Worm (Caenorhabditis elegans) whole organism, L1 larva: ENCODE measurements around the gene npl-10.

Experiments used
- C16A3.4 ChIP-seq: fragments of 150-350 bp; optimal IDR thresholded peaks from 2 replicates; lab custom pipeline; 2014; ENCODE audit warnings: missing biosample characterization, missing genetic modification characterization
- blmp-1 ChIP-seq: fragments of 150-350 bp; optimal IDR thresholded peaks from 2 replicates; lab custom pipeline; 2014; ENCODE audit warnings: missing biosample characterization, missing genetic modification characterization
- ceh-63 ChIP-seq: fragments of 200-800 bp; sonication (Bioruptor generic); optimal IDR thresholded peaks from 2 replicates; lab custom pipeline; 2018; ENCODE audit warnings: mild to moderate bottlenecking, missing genetic modification characterization, missing compliant biosample characterization
- ceh-8 ChIP-seq: fragments of 200-800 bp; sonication (Bioruptor generic); optimal IDR thresholded peaks from 2 replicates; lab custom pipeline; 2018; ENCODE audit warnings: mild to moderate bottlenecking, missing genetic modification characterization, moderate library complexity, missing compliant biosample characterization
- ceh-82 ChIP-seq, 3 experiments: fragments of 150-350 bp in 1 of 3; sonication (generic microtip) in 2 of 3; optimal IDR thresholded peaks; 2 replicates each; lab custom pipeline; 2014 to 2017; ENCODE audit warnings: missing biosample characterization in 3 of 3, missing genetic modification characterization in 3 of 3
- ceh-88 ChIP-seq: fragments of 200-800 bp; sonication (Bioruptor generic); IDR thresholded peaks from 2 replicates; pipeline ENCODE4 v1.3.6; 2022; ENCODE audit warnings: missing genetic modification characterization, missing compliant biosample characterization
- dpl-1 ChIP-seq, 3 experiments: fragments of 150-350 bp in 2 of 3; sonication (generic microtip) in 1 of 3; optimal IDR thresholded peaks; 2 replicates each; lab custom pipeline; 2014 to 2017; ENCODE audit warnings: missing biosample characterization in 3 of 3, missing genetic modification characterization in 3 of 3, missing genetic modification reagents in 3 of 3
- dsc-1 ChIP-seq: sonication (generic microtip); optimal IDR thresholded peaks from 2 replicates; lab custom pipeline; 2016; ENCODE audit warnings: mild to moderate bottlenecking, missing genetic modification characterization, missing compliant biosample characterization
- efl-1 ChIP-seq, 4 experiments: fragments of 150-350 bp; optimal IDR thresholded peaks in 3 of 4; peaks in 1 of 4; 1 replicate in 1 of 4; 2 replicates in 3 of 4; lab custom pipeline; 2014; ENCODE audit warnings: missing biosample characterization in 2 of 4, missing genetic modification characterization in 2 of 4, missing genetic modification reagents in 2 of 4
- egl-27 ChIP-seq, 2 experiments: fragments of 150-350 bp in 1 of 2; sonication (generic microtip); optimal IDR thresholded peaks; 3 replicates each; lab custom pipeline; 2017 to 2018; ENCODE audit warnings: missing biosample characterization in 2 of 2, missing genetic modification characterization in 2 of 2, missing genetic modification reagents in 2 of 2
- elt-2 ChIP-seq: sonication (generic microtip); optimal IDR thresholded peaks from 2 replicates; lab custom pipeline; 2016; ENCODE audit warnings: missing genetic modification characterization, mild to moderate bottlenecking, inconsistent platforms, missing compliant biosample characterization, missing genetic modification reagents
- ets-5 ChIP-seq: fragments of 200-800 bp; sonication (Bioruptor generic); IDR thresholded peaks from 2 replicates; pipeline ENCODE4 v1.3.6; 2022; ENCODE audit warnings: missing genetic modification characterization, missing compliant biosample characterization
- fkh-10 ChIP-seq: sonication (generic microtip); optimal IDR thresholded peaks from 2 replicates; lab custom pipeline; 2017; ENCODE audit warnings: missing biosample characterization, missing genetic modification reagents, missing genetic modification characterization
- fkh-8 ChIP-seq: sonication (generic microtip); optimal IDR thresholded peaks from 2 replicates; lab custom pipeline; 2016; ENCODE audit warnings: mild to moderate bottlenecking, missing genetic modification characterization, missing compliant biosample characterization
- hlh-17 ChIP-seq: fragments of 200-800 bp; sonication (Bioruptor generic); optimal IDR thresholded peaks from 2 replicates; lab custom pipeline; 2018; ENCODE audit warnings: missing genetic modification characterization, mild to moderate bottlenecking, missing compliant biosample characterization, moderate library complexity, borderline replicate concordance
- irx-1 ChIP-seq: sonication (generic microtip); optimal IDR thresholded peaks from 2 replicates; lab custom pipeline; 2016; ENCODE audit warnings: missing genetic modification characterization, missing compliant biosample characterization
- lin-13 ChIP-seq: fragments of 150-350 bp; optimal IDR thresholded peaks from 2 replicates; lab custom pipeline; 2014; ENCODE audit warnings: missing biosample characterization, missing genetic modification reagents, missing genetic modification characterization
- lin-14 ChIP-seq: fragments of 200-800 bp; sonication (Bioruptor generic); optimal IDR thresholded peaks from 2 replicates; lab custom pipeline; 2018; ENCODE audit warnings: mild to moderate bottlenecking, missing genetic modification characterization, moderate library complexity, missing compliant biosample characterization
- lin-15B ChIP-seq: fragments of 150-350 bp; sonication (generic microtip); optimal IDR thresholded peaks from 3 replicates; lab custom pipeline; 2014; ENCODE audit warnings: missing biosample characterization, missing genetic modification characterization
- lsy-2 ChIP-seq, 2 experiments: fragments of 150-350 bp; optimal IDR thresholded peaks; 2 replicates each; lab custom pipeline; 2014; ENCODE audit warnings: missing biosample characterization in 2 of 2, missing genetic modification characterization in 2 of 2
- mdl-1 ChIP-seq, 2 experiments: fragments of 150-350 bp; optimal IDR thresholded peaks; 2 replicates each; lab custom pipeline; 2014 to 2017; ENCODE audit warnings: missing biosample characterization in 2 of 2, missing genetic modification characterization in 2 of 2, inconsistent platforms in 1 of 2
- nhr-19 ChIP-seq: fragments of 200-800 bp; sonication (Bioruptor generic); conservative IDR thresholded peaks from 2 replicates; pipeline ENCODE4 v1.3.6; 2022; ENCODE audit warnings: missing genetic modification characterization, missing compliant biosample characterization
- nhr-20 ChIP-seq: sonication (generic microtip); optimal IDR thresholded peaks from 2 replicates; lab custom pipeline; 2016; ENCODE audit warnings: mild to moderate bottlenecking, missing genetic modification characterization, missing compliant biosample characterization
- nhr-237 ChIP-seq: fragments of 150-350 bp; optimal IDR thresholded peaks from 2 replicates; lab custom pipeline; 2014; ENCODE audit warnings: missing biosample characterization, missing genetic modification characterization
- nhr-47 ChIP-seq: sonication (generic microtip); optimal IDR thresholded peaks from 2 replicates; lab custom pipeline; 2016; ENCODE audit warnings: mild to moderate bottlenecking, missing genetic modification characterization, moderate library complexity, missing compliant biosample characterization
- nhr-71 ChIP-seq: sonication (generic microtip); optimal IDR thresholded peaks from 2 replicates; lab custom pipeline; 2016; ENCODE audit warnings: mild to moderate bottlenecking, missing genetic modification characterization, moderate library complexity, missing compliant biosample characterization
- nhr-77 ChIP-seq: fragments of 150-350 bp; optimal IDR thresholded peaks from 2 replicates; lab custom pipeline; 2014; ENCODE audit warnings: missing biosample characterization, missing genetic modification characterization
- nhr-84 ChIP-seq: sonication (generic microtip); optimal IDR thresholded peaks from 2 replicates; lab custom pipeline; 2017; ENCODE audit warnings: missing biosample characterization, missing genetic modification characterization
- nhr-85 ChIP-seq: sonication (generic microtip); peaks from one replicate; lab custom pipeline; 2016; ENCODE audit warnings: missing genetic modification characterization, inconsistent platforms, missing compliant biosample characterization
- pqm-1 ChIP-seq: sonication (generic microtip); optimal IDR thresholded peaks from 3 replicates; lab custom pipeline; 2017; ENCODE audit warnings: missing biosample characterization, missing genetic modification characterization
- rnt-1 ChIP-seq: sonication (generic microtip); optimal IDR thresholded peaks from 2 replicates; lab custom pipeline; 2016; ENCODE audit warnings: mild to moderate bottlenecking, missing genetic modification characterization, moderate library complexity, missing compliant biosample characterization
- skn-1 ChIP-seq: fragments of 150-350 bp; optimal IDR thresholded peaks from 2 replicates; lab custom pipeline; 2014; ENCODE audit warnings: missing biosample characterization, missing genetic modification characterization
- snpc-4 ChIP-seq: fragments of 150-350 bp; optimal IDR thresholded peaks from 2 replicates; lab custom pipeline; 2014; ENCODE audit warnings: missing biosample characterization, missing genetic modification characterization
- snu-23 ChIP-seq: sonication (generic microtip); optimal IDR thresholded peaks from 2 replicates; lab custom pipeline; 2016; ENCODE audit warnings: missing genetic modification characterization, missing compliant biosample characterization
- sptf-1 ChIP-seq: fragments of 150-350 bp; optimal IDR thresholded peaks from 2 replicates; lab custom pipeline; 2014; ENCODE audit warnings: missing biosample characterization, missing genetic modification characterization
- sup-37 ChIP-seq: fragments of 200-800 bp; sonication (Bioruptor generic); optimal IDR thresholded peaks from 2 replicates; lab custom pipeline; 2018; ENCODE audit warnings: mild to moderate bottlenecking, missing genetic modification characterization, missing compliant biosample characterization
- swsn-7 ChIP-seq: sonication (generic microtip); optimal IDR thresholded peaks from 2 replicates; lab custom pipeline; 2016; ENCODE audit warnings: missing genetic modification characterization, missing compliant biosample characterization
- tbx-2 ChIP-seq: sonication (generic microtip); optimal IDR thresholded peaks from 2 replicates; lab custom pipeline; 2016; ENCODE audit warnings: missing genetic modification characterization, missing compliant biosample characterization
- unc-130 ChIP-seq: fragments of 150-350 bp; optimal IDR thresholded peaks from 2 replicates; lab custom pipeline; 2017; ENCODE audit warnings: missing biosample characterization, missing genetic modification characterization, inconsistent platforms
- unc-62 ChIP-seq: fragments of 150-350 bp; optimal IDR thresholded peaks from 2 replicates; lab custom pipeline; 2014; ENCODE audit warnings: missing biosample characterization, missing genetic modification reagents, missing genetic modification characterization
- unc-86 ChIP-seq: sonication (generic microtip); optimal IDR thresholded peaks from 2 replicates; lab custom pipeline; 2016; ENCODE audit warnings: missing genetic modification characterization, missing compliant biosample characterization
- zip-4 ChIP-seq: fragments of 200-800 bp; sonication (Bioruptor generic); optimal IDR thresholded peaks from 2 replicates; lab custom pipeline; 2018; ENCODE audit warnings: mild to moderate bottlenecking, missing genetic modification characterization, moderate library complexity, missing compliant biosample characterization
- ztf-11 ChIP-seq, 2 experiments: sonication (generic microtip); optimal IDR thresholded peaks; 2 replicates each; lab custom pipeline; 2016 to 2017; ENCODE audit warnings: missing genetic modification characterization in 2 of 2, missing biosample characterization in 1 of 2, missing compliant biosample characterization in 1 of 2

The npl-10 gene

ce11 chrIII:3935808-3936207 lies at the start of gene npl-10:
npl-10 (minus strand) TSS chrIII:3935908.
- TF ChIP-seq ceh-8 (GFP tag; lab: Kevin White, UChicago): no peak
- TF ChIP-seq nhr-47 (tag; lab: Kevin White, UChicago): no peak
- TF ChIP-seq, all 84 proteins: peak for 0

ce11 chrIII:3984049-3984484 lies 48.4 kb upstream of the npl-10 start:
- TF ChIP-seq lin-14 (GFP tag; lab: Kevin White, UChicago): peak; percentile 68
- peak; percentile 16 for TF ChIP-seq nhr-20
- TF ChIP-seq unc-62: no peak
- no peak for TF ChIP-seq C16A3.4
- peak in 1 of 2 experiments; percentile 32 for TF ChIP-seq mdl-1 (tag; optimal IDR thresholded peaks at IDR 0.05; lab: Kevin White, UChicago)
- TF ChIP-seq ets-5: no peak
- no peak for TF ChIP-seq efl-1 (optimal IDR thresholded peaks at IDR 0.05; lab: Kevin White, UChicago)
- peak in 1 of 2 experiments; percentile 44 for TF ChIP-seq efl-1 (GFP tag; optimal IDR thresholded peaks at IDR 0.05 in 1 of 2; lab: Kevin White, UChicago)
- TF ChIP-seq fkh-8 (tag; lab: Kevin White, UChicago): peak; percentile 75
- no peak for TF ChIP-seq unc-130 (tag; lab: Kevin White, UChicago)
- peak; percentile 36 for TF ChIP-seq nhr-71 (tag; lab: Kevin White, UChicago)
- peak; percentile 53 for TF ChIP-seq tbx-2 (tag; lab: Kevin White, UChicago)
- TF ChIP-seq lsy-2 (tag; optimal IDR thresholded peaks at IDR 0.05; lab: Kevin White, UChicago): peak in 1 of 2 experiments; percentile 23
- TF ChIP-seq nhr-77: peak; percentile 70
- peak; percentile 40 for TF ChIP-seq nhr-47 (tag; lab: Kevin White, UChicago)
- TF ChIP-seq sup-37 (GFP tag; lab: Kevin White, UChicago): peak; percentile 5
- TF ChIP-seq ceh-63 (GFP tag; lab: Kevin White, UChicago): no peak
- peak in 1 of 2 experiments; percentile 8 for TF ChIP-seq egl-27 (tag; optimal IDR thresholded peaks at IDR 0.05; lab: Kevin White, UChicago)
- peak; percentile 5 for TF ChIP-seq swsn-7 (tag; lab: Kevin White, UChicago)
- peak in 1 of 2 experiments; percentile 10 for TF ChIP-seq ztf-11 (tag; optimal IDR thresholded peaks at IDR 0.05; lab: Kevin White, UChicago)

DNA sequence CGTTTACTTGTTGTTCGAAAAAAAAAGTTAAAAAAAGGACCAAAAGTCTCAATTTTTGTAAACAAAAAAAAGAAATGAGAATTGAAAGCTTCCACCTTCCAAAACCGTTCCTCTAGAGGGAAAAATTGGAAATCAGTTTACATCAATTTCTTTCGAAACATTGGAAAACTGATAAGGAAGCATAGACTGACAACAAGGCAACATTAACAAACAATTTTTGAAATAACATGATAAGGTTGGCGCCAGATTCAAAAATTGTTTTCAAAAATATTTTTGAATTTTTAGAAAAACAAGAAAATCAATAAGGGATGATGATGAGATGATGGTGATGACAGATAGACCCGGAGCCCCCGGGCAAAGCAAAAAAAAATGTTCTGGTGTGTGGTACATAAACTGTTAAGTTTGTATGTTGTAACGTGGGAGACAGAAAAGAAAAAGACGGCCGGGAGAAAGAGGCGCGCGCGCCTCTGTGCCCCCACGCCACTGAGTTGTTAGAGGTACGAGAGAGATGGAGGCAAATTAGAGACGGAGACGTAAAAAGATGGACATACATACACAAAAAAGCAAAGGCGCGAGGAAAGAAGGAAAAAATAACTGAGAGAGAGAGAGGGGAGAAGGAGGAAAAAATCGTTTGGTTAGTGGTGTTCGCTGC lies 44.4 kb upstream of the npl-10 start:
- TF ChIP-seq snu-23 (GFP tag; lab: Kevin White, UChicago) (peak; percentile 74), ceh-82 (tag; optimal IDR thresholded peaks at IDR 0.05; lab: Kevin White, UChicago) (peak in 2 of 3 experiments; percentile 21 to 71), nhr-20 (peak; percentile 75), lsy-2 (tag; optimal IDR thresholded peaks at IDR 0.05; lab: Kevin White, UChicago) (peak; percentile 46 to 61), pqm-1 (tag; lab: Kevin White, UChicago) (no peak), efl-1 (optimal IDR thresholded peaks at IDR 0.05; lab: Kevin White, UChicago) (peak; percentile 48 to 59), efl-1 (GFP tag; optimal IDR thresholded peaks at IDR 0.05 in 1 of 2; lab: Kevin White, UChicago) (peak; percentile 34 to 92), rnt-1 (tag; lab: Kevin White, UChicago) (peak; percentile 65), sptf-1 (no peak), lin-13 (peak; percentile 21), sup-37 (GFP tag; lab: Kevin White, UChicago) (no peak), irx-1 (no peak), mdl-1 (tag; optimal IDR thresholded peaks at IDR 0.05; lab: Kevin White, UChicago) (peak in 1 of 2 experiments; percentile 64), nhr-237 (tag; lab: Kevin White, UChicago) (no peak), dpl-1 (GFP tag; optimal IDR thresholded peaks at IDR 0.05; lab: Kevin White, UChicago) (peak; percentile 14 to 60 (median 34)), nhr-85 (peak; percentile 68), snpc-4 (tag; lab: Kevin White, UChicago) (peak; percentile 28), nhr-84 (no peak), swsn-7 (tag; lab: Kevin White, UChicago) (peak; percentile 64), skn-1 (tag; lab: Kevin White, UChicago) (peak; percentile 61), nhr-71 (tag; lab: Kevin White, UChicago) (peak; percentile 81), lin-14 (GFP tag; lab: Kevin White, UChicago) (peak; percentile 91), tbx-2 (tag; lab: Kevin White, UChicago) (peak; percentile 43), nhr-19 (GFP tag; lab: Robert Waterston, UW) (peak; percentile 41; the same call in 1 of the 2 replicates), dsc-1 (tag; lab: Kevin White, UChicago) (peak; percentile 49), ztf-11 (tag; optimal IDR thresholded peaks at IDR 0.05; lab: Kevin White, UChicago) (peak in 1 of 2 experiments; percentile 3), unc-86 (peak; percentile 10), fkh-8 (tag; lab: Kevin White, UChicago) (peak; percentile 54), C16A3.4 (peak; percentile 13), ceh-88 (no peak), hlh-17 (GFP tag; lab: Kevin White, UChicago) (no peak), elt-2 (tag; lab: Kevin White, UChicago) (peak; percentile 46), fkh-10 (peak; percentile 26), blmp-1 (peak; percentile 27), zip-4 (GFP tag; lab: Kevin White, UChicago) (no peak), unc-130 (tag; lab: Kevin White, UChicago) (no peak), lin-15B (no peak)
